Worm (Caenorhabditis elegans) whole organism, L1 larva: ENCODE measurements around the gene F13A2.1.

Experiments used
- aha-1 ChIP-seq: fragments of 150-350 bp; optimal IDR thresholded peaks from 2 replicates; lab custom pipeline; 2014; ENCODE audit warnings: missing biosample characterization, missing genetic modification characterization
- ceh-63 ChIP-seq: fragments of 200-800 bp; sonication (Bioruptor generic); optimal IDR thresholded peaks from 2 replicates; lab custom pipeline; 2018; ENCODE audit warnings: mild to moderate bottlenecking, missing genetic modification characterization, missing compliant biosample characterization
- lin-15B ChIP-seq: fragments of 150-350 bp; sonication (generic microtip); optimal IDR thresholded peaks from 3 replicates; lab custom pipeline; 2014; ENCODE audit warnings: missing biosample characterization, missing genetic modification characterization
- mdl-1 ChIP-seq, 2 experiments: fragments of 150-350 bp; optimal IDR thresholded peaks; 2 replicates each; lab custom pipeline; 2014 to 2017; ENCODE audit warnings: missing biosample characterization in 2 of 2, missing genetic modification characterization in 2 of 2, inconsistent platforms in 1 of 2
- nhr-20 ChIP-seq: sonication (generic microtip); optimal IDR thresholded peaks from 2 replicates; lab custom pipeline; 2016; ENCODE audit warnings: mild to moderate bottlenecking, missing genetic modification characterization, missing compliant biosample characterization
- nhr-77 ChIP-seq: fragments of 150-350 bp; optimal IDR thresholded peaks from 2 replicates; lab custom pipeline; 2014; ENCODE audit warnings: missing biosample characterization, missing genetic modification characterization
- pag-3 ChIP-seq: sonication (generic microtip); optimal IDR thresholded peaks from 2 replicates; lab custom pipeline; 2017; ENCODE audit warnings: missing genetic modification characterization, mild to moderate bottlenecking, missing compliant biosample characterization, antibody characterized with exemption, borderline replicate concordance; ENCODE audit not compliant: insufficient read depth
- skn-1 ChIP-seq: fragments of 150-350 bp; optimal IDR thresholded peaks from 2 replicates; lab custom pipeline; 2014; ENCODE audit warnings: missing biosample characterization, missing genetic modification characterization
- snpc-4 ChIP-seq: fragments of 150-350 bp; optimal IDR thresholded peaks from 2 replicates; lab custom pipeline; 2014; ENCODE audit warnings: missing biosample characterization, missing genetic modification characterization
- zag-1 ChIP-seq: fragments of 150-350 bp; optimal IDR thresholded peaks from 2 replicates; lab custom pipeline; 2014; ENCODE audit warnings: missing biosample characterization, missing genetic modification characterization

- TF ChIP-seq lin-15B (tag; lab: Kevin White, UChicago) (no peak), aha-1 (no peak), snpc-4 (tag; lab: Kevin White, UChicago) (no peak), nhr-77 (tag; lab: Kevin White, UChicago) (no peak), ceh-63 (no peak), nhr-20 (tag; lab: Kevin White, UChicago) (no peak), mdl-1 (tag; optimal IDR thresholded peaks at IDR 0.05; lab: Kevin White, UChicago) (no peak), pag-3 (no peak), skn-1 (tag; lab: Kevin White, UChicago) (no peak), zag-1 (no peak)
These were observed 32.4 kb upstream of the F13A2.1 start, which contains the start of gene grl-5 for ce11 chrV:4414613-4415071.
